Worm (Caenorhabditis elegans): ENCODE measurements around the gene cyp-44A1.

DNA sequence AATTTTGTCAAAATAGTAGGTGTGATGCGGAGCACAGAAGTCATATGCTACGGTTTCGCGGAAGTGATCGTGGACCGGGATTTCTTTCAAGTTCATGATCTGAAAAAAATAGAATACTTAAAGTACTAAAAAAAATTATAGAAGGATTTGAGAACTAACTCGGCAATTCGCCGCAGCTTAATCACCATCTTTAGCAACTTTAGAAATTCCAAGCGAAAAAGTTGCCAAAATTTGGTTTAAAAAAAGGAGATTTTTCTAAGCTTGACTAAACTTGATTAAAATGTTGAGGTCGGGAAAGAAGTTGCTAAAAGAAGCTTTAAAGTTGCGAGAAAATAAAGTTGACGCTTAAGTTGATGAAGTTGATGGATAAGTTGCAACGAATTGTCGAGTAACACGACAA lies 13.8 kb downstream of the cyp-44A1 start, which contains the start of gene ZK177.9:
- no peak for TF ChIP-seq nhr-28 (tag; optimal IDR thresholded peaks at IDR 0.05)
- TF ChIP-seq ztf-11 (tag; optimal IDR thresholded peaks at IDR 0.05), result no peak
- no peak for TF ChIP-seq elt-3 (tag; optimal IDR thresholded peaks at IDR 0.05)

Measured in whole organism, mixed stage, embryonic.